Worm (Caenorhabditis elegans) whole organism, mixed stage, embryonic: ENCODE data around the gene C05B5.8.

Experiments
- M03D4.4 ChIP-seq: sonication (generic microtip); optimal IDR thresholded peaks from 2 replicates; lab custom pipeline; 2017; ENCODE audit warnings: mild to moderate bottlenecking, missing genetic modification characterization, missing compliant biosample characterization
- bed-3 ChIP-seq: fragments of 200-800 bp; sonication (Bioruptor generic); optimal IDR thresholded peaks from 3 replicates; lab custom pipeline; 2018; ENCODE audit warnings: mild to moderate bottlenecking, missing genetic modification characterization, moderate library complexity, missing compliant biosample characterization
- blmp-1 ChIP-seq: fragments of 150-350 bp; optimal IDR thresholded peaks from 2 replicates; lab custom pipeline; 2014; ENCODE audit warnings: missing biosample characterization, missing genetic modification characterization
- ceh-43 ChIP-seq: fragments of 200-800 bp; sonication (Bioruptor generic); optimal IDR thresholded peaks from 2 replicates; lab custom pipeline; 2018; ENCODE audit warnings: mild to moderate bottlenecking, missing genetic modification characterization, moderate library complexity, missing compliant biosample characterization
- ceh-83 ChIP-seq: fragments of 200-800 bp; sonication (Bioruptor generic); optimal IDR thresholded peaks from 2 replicates; lab custom pipeline; 2018; ENCODE audit warnings: mild to moderate bottlenecking, missing genetic modification characterization, missing compliant biosample characterization
- ces-1 ChIP-seq: fragments of 150-350 bp; optimal IDR thresholded peaks from 2 replicates; lab custom pipeline; 2014; ENCODE audit warnings: missing biosample characterization, missing genetic modification reagents, missing genetic modification characterization
- cnd-1 ChIP-seq: fragments of 200-800 bp; sonication (Bioruptor generic); optimal IDR thresholded peaks from 2 replicates; lab custom pipeline; 2018; ENCODE audit warnings: mild to moderate bottlenecking, missing genetic modification characterization, missing compliant biosample characterization
- drap-1 ChIP-seq: fragments of 200-800 bp; sonication (Bioruptor generic); optimal IDR thresholded peaks from 3 replicates; lab custom pipeline; 2018; ENCODE audit warnings: mild to moderate bottlenecking, missing genetic modification characterization, missing compliant biosample characterization
- elt-1 ChIP-seq: sonication (generic microtip); optimal IDR thresholded peaks from 2 replicates; lab custom pipeline; 2017; ENCODE audit warnings: missing genetic modification characterization, mild to moderate bottlenecking, missing compliant biosample characterization, antibody characterized with exemption, moderate library complexity, borderline replicate concordance; ENCODE audit not compliant: insufficient read depth
- flh-1 ChIP-seq: fragments of 200-800 bp; sonication (Bioruptor generic); optimal IDR thresholded peaks from 2 replicates; lab custom pipeline; 2018; ENCODE audit warnings: mild to moderate bottlenecking, missing genetic modification characterization, moderate library complexity, missing compliant biosample characterization
- ham-2 ChIP-seq: fragments of 200-800 bp; sonication (Bioruptor generic); optimal IDR thresholded peaks from 2 replicates; lab custom pipeline; 2018; ENCODE audit warnings: mild to moderate bottlenecking, missing genetic modification characterization, missing compliant biosample characterization
- hlh-1 ChIP-seq: fragments of 150-350 bp; optimal IDR thresholded peaks from 2 replicates; lab custom pipeline; 2014; ENCODE audit warnings: missing biosample characterization, missing genetic modification reagents, missing genetic modification characterization
- lin-13 ChIP-seq: fragments of 150-350 bp; optimal IDR thresholded peaks from 2 replicates; lab custom pipeline; 2014; ENCODE audit warnings: missing biosample characterization, missing genetic modification characterization
- lin-32 ChIP-seq: fragments of 200-800 bp; sonication (Bioruptor generic); optimal IDR thresholded peaks from 2 replicates; lab custom pipeline; 2018; ENCODE audit warnings: mild to moderate bottlenecking, missing genetic modification characterization, missing compliant biosample characterization
- lsy-2 ChIP-seq: fragments of 150-350 bp; optimal IDR thresholded peaks from 2 replicates; lab custom pipeline; 2014; ENCODE audit warnings: missing biosample characterization, missing genetic modification characterization
- mab-5 ChIP-seq: fragments of 150-350 bp; optimal IDR thresholded peaks from 2 replicates; lab custom pipeline; 2014; ENCODE audit warnings: missing biosample characterization, missing genetic modification characterization
- mep-1 ChIP-seq: fragments of 150-350 bp; optimal IDR thresholded peaks from 2 replicates; lab custom pipeline; 2017; ENCODE audit warnings: missing biosample characterization, missing genetic modification reagents, missing genetic modification characterization, inconsistent platforms
- mls-2 ChIP-seq: sonication (generic microtip); optimal IDR thresholded peaks from 2 replicates; lab custom pipeline; 2016; ENCODE audit warnings: mild to moderate bottlenecking, missing genetic modification characterization, moderate library complexity, missing compliant biosample characterization
- nhr-2 ChIP-seq: fragments of 150-350 bp; optimal IDR thresholded peaks from 2 replicates; lab custom pipeline; 2014; ENCODE audit warnings: missing biosample characterization, missing genetic modification characterization
- nhr-237 ChIP-seq: fragments of 150-350 bp; optimal IDR thresholded peaks from 2 replicates; lab custom pipeline; 2014; ENCODE audit warnings: missing biosample characterization, missing genetic modification characterization
- nhr-76 ChIP-seq: sonication (generic microtip); optimal IDR thresholded peaks from 2 replicates; lab custom pipeline; 2017; ENCODE audit warnings: missing biosample characterization, missing genetic modification characterization
- pha-4 ChIP-seq: fragments of 150-350 bp; optimal IDR thresholded peaks from 2 replicates; lab custom pipeline; 2018; ENCODE audit warnings: missing biosample characterization, missing genetic modification reagents, missing genetic modification characterization
- sem-2 ChIP-seq: fragments of 200-800 bp; sonication (Bioruptor generic); optimal IDR thresholded peaks from 2 replicates; lab custom pipeline; 2018; ENCODE audit warnings: mild to moderate bottlenecking, missing genetic modification characterization, missing compliant biosample characterization
- snpc-4 ChIP-seq: fragments of 150-350 bp; optimal IDR thresholded peaks from 2 replicates; lab custom pipeline; 2014; ENCODE audit warnings: missing biosample characterization, missing genetic modification characterization
- sptf-1 ChIP-seq: sonication (generic microtip); optimal IDR thresholded peaks from 2 replicates; lab custom pipeline; 2017; ENCODE audit warnings: mild to moderate bottlenecking, missing genetic modification characterization, moderate library complexity, missing compliant biosample characterization
- tbx-8 ChIP-seq: fragments of 200-800 bp; sonication (Bioruptor generic); optimal IDR thresholded peaks from 2 replicates; lab custom pipeline; 2018; ENCODE audit warnings: mild to moderate bottlenecking, missing genetic modification characterization, moderate library complexity, missing compliant biosample characterization
- unc-120 ChIP-seq: sonication (generic microtip); optimal IDR thresholded peaks from 2 replicates; lab custom pipeline; 2017; ENCODE audit warnings: missing genetic modification characterization, missing compliant biosample characterization; ENCODE audit not compliant: poor library complexity, severe bottlenecking
- unc-62 ChIP-seq: fragments of 150-350 bp; optimal IDR thresholded peaks from 2 replicates; lab custom pipeline; 2014; ENCODE audit warnings: missing biosample characterization, missing genetic modification reagents, missing genetic modification characterization
- zip-8 ChIP-seq: fragments of 150-350 bp; optimal IDR thresholded peaks from 2 replicates; lab custom pipeline; 2014; ENCODE audit warnings: missing biosample characterization, missing genetic modification characterization
- ztf-11 ChIP-seq: fragments of 150-350 bp; optimal IDR thresholded peaks from 2 replicates; lab custom pipeline; 2014; ENCODE audit warnings: missing biosample characterization, missing genetic modification characterization

C05B5.8 gene

DNA sequence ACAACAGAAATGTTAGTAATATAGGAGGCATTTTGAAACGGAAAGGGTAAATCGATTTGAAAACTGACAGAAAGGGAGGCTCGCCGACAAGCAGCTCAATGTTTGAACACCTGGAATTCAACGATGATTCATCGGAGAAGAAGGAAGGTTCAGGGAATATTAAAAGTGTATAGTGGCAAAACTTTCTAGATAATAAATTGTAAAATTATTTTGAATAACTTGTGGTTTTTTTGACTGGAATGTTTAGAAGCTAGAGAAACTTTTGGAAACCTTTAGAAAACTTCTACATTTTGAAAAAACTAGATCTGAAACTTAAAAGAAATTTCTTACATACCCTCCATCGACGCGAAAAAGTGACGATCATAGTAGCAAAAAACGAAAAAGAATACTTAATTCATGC is 8.7 kb downstream of the C05B5.8 start, which contains the start of gene pqn-8:
Gene pqn-8, minus strand, starts transcription at position 101 of the 400 bp plus-strand sequence.
- TF ChIP-seq nhr-2 (tag; lab: Kevin White, UChicago) (no peak), elt-1 (tag; lab: Kevin White, UChicago) (no peak), cnd-1 (tag; lab: Kevin White, UChicago) (no peak)

DNA sequence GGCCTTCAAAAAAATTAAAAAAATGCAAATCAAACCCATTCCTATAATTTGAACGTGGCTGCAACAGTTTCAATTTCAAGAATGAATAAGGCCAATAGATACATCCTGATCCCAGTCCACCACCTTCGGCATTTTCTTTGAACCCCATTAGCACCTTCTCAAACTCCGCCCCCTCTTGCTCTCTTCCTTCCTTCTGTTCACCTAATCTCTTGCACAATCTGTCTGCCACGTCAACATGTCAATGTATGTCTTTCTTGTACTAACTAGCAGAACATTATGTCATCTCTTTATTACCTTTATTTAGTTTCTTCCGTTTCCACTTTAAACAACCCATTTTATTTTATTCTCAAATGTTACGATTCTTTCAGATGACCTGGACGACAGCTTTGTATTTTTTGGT is 13.0 kb downstream of the C05B5.8 start, which contains the start of gene C05B5.4:
Gene C05B5.4, plus strand, starts transcription at position 351 of the 400 bp plus-strand sequence.
- TF ChIP-seq zip-8 (tag; lab: Kevin White, UChicago) (peak; percentile 23), ham-2 (GFP tag; lab: Kevin White, UChicago) (no peak), ceh-83 (GFP tag; lab: Kevin White, UChicago) (no peak), mls-2 (tag; lab: Kevin White, UChicago) (no peak), nhr-2 (tag; lab: Kevin White, UChicago) (peak; percentile 84)

ce11 chrIII:9991324-9991723 is 15.3 kb downstream of the C05B5.8 start:
- TF ChIP-seq unc-62 (GFP tag; lab: Kevin White, UChicago) = no peak
- TF ChIP-seq mls-2 (tag; lab: Kevin White, UChicago) = no peak
- TF ChIP-seq hlh-1 (tag; lab: Kevin White, UChicago) = no peak
- TF ChIP-seq lin-32 (GFP tag; lab: Kevin White, UChicago) = no peak
- TF ChIP-seq zip-8 (tag; lab: Kevin White, UChicago) = no peak
- no peak for TF ChIP-seq sptf-1 (tag; lab: Kevin White, UChicago)
- no peak for TF ChIP-seq snpc-4
- TF ChIP-seq M03D4.4 (tag; lab: Kevin White, UChicago) = no peak
- no peak for TF ChIP-seq drap-1 (GFP tag; lab: Kevin White, UChicago)
- no peak for TF ChIP-seq tbx-8
- TF ChIP-seq ces-1 (GFP tag; lab: Kevin White, UChicago) = no peak
- no peak for TF ChIP-seq bed-3
- TF ChIP-seq ztf-11 (tag; lab: Kevin White, UChicago) = no peak
- TF ChIP-seq nhr-237 = no peak
- TF ChIP-seq mep-1 = no peak

ce11 chrIII:9988352-9988751 is 18.2 kb downstream of the C05B5.8 start, which contains the start of gene C05B5.1:
TSS of gene C05B5.1 (minus strand) at chrIII:9988452.
- no peak for TF ChIP-seq pha-4 (tag; lab: Kevin White, UChicago)
- TF ChIP-seq lsy-2 = no peak
- no peak for TF ChIP-seq mep-1
- TF ChIP-seq ces-1 (GFP tag; lab: Kevin White, UChicago) = no peak
- TF ChIP-seq unc-62 (GFP tag; lab: Kevin White, UChicago) = no peak
- no peak for TF ChIP-seq M03D4.4 (tag; lab: Kevin White, UChicago)
- TF ChIP-seq drap-1 (GFP tag; lab: Kevin White, UChicago) = no peak
- no peak for TF ChIP-seq nhr-2 (tag; lab: Kevin White, UChicago)

DNA sequence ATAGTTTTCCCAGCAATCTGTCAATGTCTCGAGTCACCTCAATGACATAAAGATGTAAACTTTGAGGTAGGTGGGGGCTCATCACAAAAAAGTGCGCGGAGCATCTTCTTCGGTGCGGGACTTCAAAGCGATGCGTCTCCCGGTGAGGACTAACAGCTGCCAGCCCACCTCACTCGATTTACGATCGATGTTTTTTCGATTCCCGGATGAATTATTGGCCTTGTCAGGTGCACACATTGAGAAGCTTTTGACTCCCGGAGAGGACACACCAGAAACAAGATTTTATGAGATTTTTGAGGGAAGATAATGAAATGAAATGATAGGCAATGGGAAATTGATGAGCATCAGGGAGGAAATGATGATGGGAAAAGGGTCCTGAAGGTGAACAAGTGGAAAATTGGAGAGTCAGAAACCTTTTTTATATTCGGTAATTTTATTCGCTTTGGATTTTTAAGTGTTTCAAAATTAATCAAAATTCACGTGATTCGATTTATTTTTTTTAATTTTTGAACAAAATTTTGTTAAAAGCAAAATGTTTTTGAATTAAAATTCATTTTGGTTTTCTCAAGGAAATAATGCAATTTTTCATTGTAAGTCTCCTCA is 19.7 kb downstream of the C05B5.8 start, which contains the start of gene C05B5.12:
Gene C05B5.12, plus strand, starts transcription at position 553 of the 603 bp plus-strand sequence.
- TF ChIP-seq lin-13 (tag; lab: Kevin White, UChicago) (no peak), zip-8 (tag; lab: Kevin White, UChicago) (no peak), blmp-1 (tag; lab: Kevin White, UChicago) (no peak), unc-120 (tag; lab: Kevin White, UChicago) (peak; percentile 88), hlh-1 (tag; lab: Kevin White, UChicago) (peak; percentile 92), nhr-2 (tag; lab: Kevin White, UChicago) (no peak), ceh-43 (no peak), unc-62 (GFP tag; lab: Kevin White, UChicago) (peak; percentile 81), mab-5 (tag; lab: Kevin White, UChicago) (peak; percentile 7)

DNA sequence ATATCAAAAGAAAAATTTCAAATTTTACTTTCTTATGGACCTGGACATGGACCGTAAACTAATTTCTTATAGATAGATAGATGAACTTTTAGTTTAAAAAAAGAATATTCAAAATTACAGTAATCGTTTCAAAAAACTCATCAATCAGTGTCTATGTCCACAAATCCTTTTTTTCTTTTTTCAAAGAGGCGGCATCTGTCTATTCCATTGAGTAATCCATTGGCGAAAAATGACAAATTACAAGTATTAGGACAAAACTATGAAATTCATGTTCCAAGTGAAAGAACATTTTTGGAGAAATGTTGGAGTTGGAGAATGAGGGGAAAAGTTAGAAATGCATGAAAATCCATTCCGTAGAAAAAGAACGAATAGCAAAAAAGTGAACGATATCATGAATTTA is 21.0 kb downstream of the C05B5.8 start:
- no peak for TF ChIP-seq ceh-43
- TF ChIP-seq tbx-8 = no peak
- TF ChIP-seq mep-1 = no peak
- TF ChIP-seq flh-1 = no peak
- no peak for TF ChIP-seq mls-2 (tag; lab: Kevin White, UChicago)
- TF ChIP-seq sem-2 = no peak
- no peak for TF ChIP-seq unc-120 (tag; lab: Kevin White, UChicago)
- no peak for TF ChIP-seq nhr-76 (tag; lab: Kevin White, UChicago)
- TF ChIP-seq elt-1 (tag; lab: Kevin White, UChicago) = no peak
- no peak for TF ChIP-seq zip-8 (tag; lab: Kevin White, UChicago)
- TF ChIP-seq sptf-1 (tag; lab: Kevin White, UChicago) = no peak
- no peak for TF ChIP-seq nhr-2 (tag; lab: Kevin White, UChicago)
- TF ChIP-seq cnd-1 (tag; lab: Kevin White, UChicago) = no peak
